Worm (Caenorhabditis elegans) whole organism, L2 larva: ENCODE results near the gene srd-30.

Experiments used
- ceh-82 ChIP-seq: fragments of 150-350 bp; optimal IDR thresholded peaks from 2 replicates; lab custom pipeline; 2014; ENCODE audit warnings: missing biosample characterization, missing genetic modification characterization
- lsy-2 ChIP-seq, 2 experiments: fragments of 150-350 bp in 1 of 2; sonication (generic microtip) in 1 of 2; optimal IDR thresholded peaks; 2 replicates each; lab custom pipeline; 2014 to 2017; ENCODE audit warnings: missing biosample characterization in 2 of 2, missing genetic modification characterization in 2 of 2
- mdl-1 ChIP-seq, 2 experiments: fragments of 150-350 bp in 1 of 2; sonication (generic microtip) in 1 of 2; optimal IDR thresholded peaks; 2 replicates each; lab custom pipeline; 2017; ENCODE audit warnings: missing biosample characterization in 2 of 2, missing genetic modification characterization in 2 of 2
- nhr-129 ChIP-seq: fragments of 150-350 bp; optimal IDR thresholded peaks from 2 replicates; lab custom pipeline; 2014; ENCODE audit warnings: missing biosample characterization, missing genetic modification characterization
- nhr-21 ChIP-seq: fragments of 150-350 bp; optimal IDR thresholded peaks from 2 replicates; lab custom pipeline; 2014; ENCODE audit warnings: missing biosample characterization, missing genetic modification characterization
- nhr-25 ChIP-seq: fragments of 150-350 bp; sonication (generic microtip); optimal IDR thresholded peaks from 3 replicates; lab custom pipeline; 2014; ENCODE audit warnings: missing biosample characterization, missing genetic modification characterization
- nhr-77 ChIP-seq: fragments of 150-350 bp; optimal IDR thresholded peaks from 2 replicates; lab custom pipeline; 2014; ENCODE audit warnings: missing biosample characterization, missing genetic modification characterization
- unc-39 ChIP-seq: fragments of 150-350 bp; optimal IDR thresholded peaks from 2 replicates; lab custom pipeline; 2014; ENCODE audit warnings: missing biosample characterization, missing genetic modification characterization
- unc-62 ChIP-seq: fragments of 150-350 bp; optimal IDR thresholded peaks from 2 replicates; lab custom pipeline; 2014; ENCODE audit warnings: missing biosample characterization, missing genetic modification reagents, missing genetic modification characterization

DNA sequence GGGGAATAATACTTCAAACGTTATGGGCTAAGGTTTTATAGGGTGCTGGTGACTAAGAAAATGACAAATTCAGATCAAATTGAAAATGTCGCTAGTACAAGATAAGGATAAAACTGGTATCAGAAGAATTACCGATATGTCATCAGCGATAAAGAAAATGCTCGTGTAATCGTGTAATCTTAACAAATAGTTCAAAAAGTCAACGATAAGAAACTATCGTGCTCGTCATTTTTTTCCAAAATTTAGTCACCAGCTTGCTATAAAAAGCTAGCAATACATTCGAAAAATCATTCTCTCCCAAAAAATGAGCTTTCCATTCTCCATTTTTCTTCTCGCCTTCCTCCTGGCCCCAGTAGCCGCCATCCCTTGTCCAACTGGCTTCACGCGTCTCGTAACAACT is 8.2 kb downstream of the srd-30 start, which contains the start of gene clec-45:
- no peak for TF ChIP-seq mdl-1 (tag; optimal IDR thresholded peaks at IDR 0.05; lab: Kevin White, UChicago)
- no peak for TF ChIP-seq nhr-129 (tag; lab: Kevin White, UChicago)
- no peak for TF ChIP-seq ceh-82
- TF ChIP-seq unc-39 = no peak
- no peak for TF ChIP-seq nhr-77 (tag; lab: Kevin White, UChicago)
- no peak for TF ChIP-seq unc-62 (GFP tag; lab: Kevin White, UChicago)
- no peak for TF ChIP-seq nhr-21
- no peak for TF ChIP-seq nhr-25
- TF ChIP-seq lsy-2 (tag; optimal IDR thresholded peaks at IDR 0.05; lab: Kevin White, UChicago) = no peak
